Worm (Caenorhabditis elegans): ENCODE results near the gene pld-1.
A peak's percentile ranks its signal among the peaks of the same experiment; 100 is the strongest.

Gene pld-1

DNA sequence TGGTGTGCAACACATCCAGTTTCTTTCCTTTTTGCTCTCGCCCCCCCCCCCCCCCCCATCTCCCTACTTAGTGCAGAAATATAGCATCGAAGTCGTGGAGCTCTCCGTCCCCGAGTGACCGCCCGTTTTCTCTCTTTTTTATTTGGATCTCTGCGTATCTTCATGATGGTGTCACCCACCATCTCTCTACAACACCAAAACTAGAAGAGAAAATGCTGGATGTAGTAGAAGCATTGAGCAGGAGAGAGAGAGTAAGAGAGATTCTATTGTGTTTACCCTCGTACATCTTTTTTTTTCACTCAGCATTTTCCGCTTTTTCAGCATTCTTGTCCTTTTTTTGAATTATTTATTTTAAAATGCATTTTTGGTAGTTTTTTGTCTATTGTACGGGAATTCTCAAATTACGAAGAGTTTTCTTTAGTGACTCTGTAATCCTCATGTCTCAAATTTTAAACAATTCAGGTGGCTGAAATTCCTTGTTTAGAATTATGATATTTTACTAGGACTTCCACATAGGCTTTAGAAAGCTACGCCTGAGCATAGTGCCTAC lies 49.0 kb downstream of the pld-1 start (continued):
- peak in 1 of 3 experiments; percentile 47 for TF ChIP-seq ceh-82 (tag; optimal IDR thresholded peaks at IDR 0.05)
- TF ChIP-seq ztf-11 (tag; optimal IDR thresholded peaks at IDR 0.05): no peak
- TF ChIP-seq egl-13 (tag; optimal IDR thresholded peaks at IDR 0.05): no peak
- TF ChIP-seq lsy-2 (tag; optimal IDR thresholded peaks at IDR 0.05): peak in 1 of 2 experiments; percentile 28
- no peak for TF ChIP-seq sox-4 (tag; optimal IDR thresholded peaks at IDR 0.05)
- peak; percentile 78 for TF ChIP-seq lin-14 (GFP tag; optimal IDR thresholded peaks at IDR 0.05)
- TF ChIP-seq snpc-4 (tag; optimal IDR thresholded peaks at IDR 0.05): no peak
- no peak for TF ChIP-seq C16A3.4 (tag; optimal IDR thresholded peaks at IDR 0.05)

DNA sequence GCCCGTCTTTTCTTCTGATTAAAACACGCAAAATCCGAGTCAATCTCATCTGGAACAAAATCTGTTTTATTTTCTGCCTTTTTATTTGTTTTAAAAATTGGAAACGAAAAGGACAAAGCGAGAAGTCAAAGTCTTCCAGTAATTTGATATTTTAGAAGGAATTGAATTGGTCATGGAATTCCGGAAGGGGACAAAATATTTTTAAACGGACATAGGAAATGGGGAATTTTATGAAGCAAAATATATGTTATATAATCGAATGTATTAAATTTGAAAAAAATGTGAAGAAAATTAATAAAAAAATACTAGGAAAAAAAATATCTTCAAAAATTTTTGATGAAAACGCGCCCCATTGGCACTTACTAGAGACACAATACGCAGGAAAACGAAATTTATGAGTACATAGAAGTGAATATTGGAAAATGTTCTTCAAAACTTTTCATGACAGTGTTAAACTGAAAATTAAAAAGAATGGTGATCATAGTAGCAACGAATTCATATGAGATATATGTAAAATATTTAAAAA lies 50.8 kb downstream of the pld-1 start, which contains the start of gene F33G12.7:
Gene F33G12.7, minus strand, starts transcription at position 51 of the 526 bp plus-strand sequence.
- TF ChIP-seq lsy-2 (tag; optimal IDR thresholded peaks at IDR 0.05): peak in 1 of 2 experiments; percentile 43
- peak in 1 of 2 experiments; percentile 50 for TF ChIP-seq lin-35 (GFP tag; optimal IDR thresholded peaks at IDR 0.05)
- peak in 1 of 2 experiments; percentile 22 for TF ChIP-seq efl-1 (optimal IDR thresholded peaks at IDR 0.05)
- TF ChIP-seq efl-1 (GFP tag; optimal IDR thresholded peaks at IDR 0.05 in 1 of 2): peak; percentile 46 to 84
- TF ChIP-seq dpl-1 (GFP tag; optimal IDR thresholded peaks at IDR 0.05): peak in 2 of 3 experiments; percentile 16 to 59
- TF ChIP-seq grh-1 (GFP tag; IDR thresholded peaks at IDR 0.05): no peak
- TF ChIP-seq nhr-11 (tag; optimal IDR thresholded peaks at IDR 0.05): no peak

DNA sequence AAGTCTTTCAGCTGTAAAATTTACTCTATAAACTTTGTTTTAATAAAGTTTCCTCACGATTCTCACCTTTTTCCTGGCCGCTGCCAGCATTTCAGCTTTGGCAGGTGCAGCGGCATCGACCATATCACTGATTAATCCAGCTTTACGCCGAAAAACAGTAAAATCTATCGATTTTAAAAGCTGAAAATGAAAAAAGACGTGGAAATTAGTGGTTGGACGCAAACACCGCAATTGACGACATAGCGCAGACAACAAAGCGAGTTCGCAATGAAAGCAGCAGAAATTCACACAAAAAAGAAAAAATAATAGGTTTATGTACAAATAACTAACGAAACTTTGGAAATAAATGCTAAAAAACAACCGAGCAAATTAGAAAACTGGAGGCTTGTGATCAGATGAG lies 51.6 kb downstream of the pld-1 start, which contains the start of gene golg-2:
Gene golg-2, minus strand, starts transcription at position 180 of the 400 bp plus-strand sequence.
- TF ChIP-seq lsy-2 (tag; optimal IDR thresholded peaks at IDR 0.05) (peak; percentile 6 to 31), dpl-1 (GFP tag; optimal IDR thresholded peaks at IDR 0.05) (peak in 1 of 3 experiments; percentile 42), efl-1 (optimal IDR thresholded peaks at IDR 0.05) (peak; percentile 10 to 33), efl-1 (GFP tag; optimal IDR thresholded peaks at IDR 0.05 in 1 of 2) (peak; percentile 38 to 84), lin-35 (GFP tag; optimal IDR thresholded peaks at IDR 0.05) (peak in 1 of 2 experiments; percentile 55), blmp-1 (tag; optimal IDR thresholded peaks at IDR 0.05) (peak; percentile 20), snpc-4 (tag; optimal IDR thresholded peaks at IDR 0.05) (no peak), ceh-88 (GFP tag; IDR thresholded peaks at IDR 0.05) (no peak), mep-1 (tag; optimal IDR thresholded peaks at IDR 0.05) (peak; percentile 29), elt-2 (tag; optimal IDR thresholded peaks at IDR 0.05) (no peak), lin-39 (tag; optimal IDR thresholded peaks at IDR 0.05) (no peak), F16B12.6 (tag; optimal IDR thresholded peaks at IDR 0.05) (peak; percentile 79), rnt-1 (tag; optimal IDR thresholded peaks at IDR 0.05) (no peak)

DNA sequence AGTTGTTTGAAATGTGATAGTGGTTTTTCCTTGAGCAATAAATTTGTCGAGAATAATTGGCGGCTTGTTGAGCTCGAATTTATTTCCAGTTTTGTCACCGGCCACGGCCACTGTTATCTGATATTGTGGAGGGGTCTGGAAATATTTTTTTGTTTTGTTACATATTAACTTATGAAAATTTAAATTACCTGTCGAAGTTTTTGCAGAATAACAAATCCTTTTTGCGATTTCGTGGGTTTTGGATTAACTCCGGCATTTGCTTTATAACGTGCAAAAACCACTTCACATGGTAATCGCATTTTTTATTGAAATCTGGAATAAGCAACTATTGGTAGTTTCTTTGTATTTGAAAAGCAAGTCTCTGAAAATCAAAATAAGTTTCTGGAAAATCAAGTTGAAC lies 55.4 kb downstream of the pld-1 start, which contains the start of gene lrr-1:
Gene lrr-1, minus strand, starts transcription at position 312 of the 400 bp plus-strand sequence.
- no peak for TF ChIP-seq efl-1 (optimal IDR thresholded peaks at IDR 0.05)
- peak in 1 of 2 experiments; percentile 53 for TF ChIP-seq efl-1 (GFP tag; optimal IDR thresholded peaks at IDR 0.05 in 1 of 2)
- no peak for TF ChIP-seq sptf-1 (tag; optimal IDR thresholded peaks at IDR 0.05)

DNA sequence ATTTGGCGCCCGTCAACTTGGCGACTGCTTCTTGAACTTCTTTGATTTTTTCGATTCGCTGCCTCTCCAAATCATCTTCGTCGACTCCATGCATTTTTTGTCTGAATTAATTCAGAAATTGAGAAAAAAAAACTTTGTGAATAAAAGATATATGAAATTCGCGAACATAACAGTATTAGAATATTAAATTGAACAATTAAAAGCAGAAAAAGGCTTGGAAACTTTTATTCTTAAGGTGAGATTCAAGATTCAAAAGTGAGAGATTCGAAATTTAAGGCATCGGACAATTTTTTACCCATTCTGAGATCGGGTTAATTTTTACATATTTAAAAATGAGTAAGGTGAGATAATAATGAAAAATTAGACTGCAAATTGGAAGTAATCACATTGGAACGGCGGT lies 57.6 kb downstream of the pld-1 start, which contains the start of gene F33G12.3:
Gene F33G12.3, minus strand, starts transcription at position 101 of the 400 bp plus-strand sequence.
- TF ChIP-seq swsn-7 (tag; optimal IDR thresholded peaks at IDR 0.05): no peak
- no peak for TF ChIP-seq ces-1 (GFP tag; optimal IDR thresholded peaks at IDR 0.05)
- TF ChIP-seq nhr-47 (tag; optimal IDR thresholded peaks at IDR 0.05): no peak
- TF ChIP-seq C04F5.9 (tag; optimal IDR thresholded peaks at IDR 0.05): no peak
